Worm (Caenorhabditis elegans) whole organism, young adult: ENCODE measurements around the gene Y55F3BR.2.
A peak's percentile ranks its signal among the peaks of the same experiment; 100 is the strongest.

ENCODE experiments used
- B0261.1 ChIP-seq: sonication (generic microtip); optimal IDR thresholded peaks from 2 replicates; lab custom pipeline; 2016; ENCODE audit warnings: mild to moderate bottlenecking, missing genetic modification characterization, moderate library complexity, missing compliant biosample characterization
- F22D6.2 ChIP-seq: sonication (generic microtip); optimal IDR thresholded peaks from 2 replicates; lab custom pipeline; 2016; ENCODE audit warnings: mild to moderate bottlenecking, missing genetic modification characterization, missing compliant biosample characterization
- F33H1.4 ChIP-seq: fragments of 200-800 bp; sonication (Bioruptor generic); IDR thresholded peaks from 2 replicates; pipeline ENCODE4 v1.3.6; 2022; ENCODE audit warnings: missing genetic modification reagents, missing genetic modification characterization, missing compliant biosample characterization
- F37B4.10 ChIP-seq: fragments of 200-800 bp; sonication (Bioruptor generic); IDR thresholded peaks from 2 replicates; pipeline ENCODE4 v1.3.6; 2022; ENCODE audit warnings: missing genetic modification characterization, missing compliant biosample characterization
- F49E8.2 ChIP-seq: sonication (generic microtip); optimal IDR thresholded peaks from 3 replicates; lab custom pipeline; 2017; ENCODE audit warnings: missing genetic modification characterization, mild to moderate bottlenecking, missing compliant biosample characterization, antibody characterized with exemption, moderate library complexity; ENCODE audit not compliant: insufficient read depth
- K11D2.4 ChIP-seq: fragments of 200-800 bp; sonication (Bioruptor generic); IDR thresholded peaks from 2 replicates; pipeline ENCODE4 v1.3.6; 2022; ENCODE audit warnings: missing genetic modification reagents, missing genetic modification characterization, missing compliant biosample characterization
- attf-3 ChIP-seq: fragments of 200-800 bp; sonication (Bioruptor generic); conservative IDR thresholded peaks from 2 replicates; pipeline ENCODE4 v1.3.6; 2022; ENCODE audit warnings: missing genetic modification reagents, missing genetic modification characterization, missing compliant biosample characterization
- cebp-1 ChIP-seq, 2 experiments: fragments of 200-800 bp in 1 of 2; sonication (Bioruptor generic) in 1 of 2; sonication (generic microtip) in 1 of 2; IDR thresholded peaks in 1 of 2; optimal IDR thresholded peaks in 1 of 2; 2 replicates each; pipeline versions ENCODE4 v1.3.6 to Lab custom; 2017 to 2022; ENCODE audit warnings: missing compliant biosample characterization in 2 of 2, missing genetic modification characterization in 2 of 2, mild to moderate bottlenecking in 1 of 2, missing genetic modification reagents in 1 of 2, moderate library complexity in 1 of 2
- cebp-2 ChIP-seq: fragments of 200-800 bp; sonication (Bioruptor generic); IDR thresholded peaks from 2 replicates; pipeline ENCODE4 v1.3.6; 2022; ENCODE audit warnings: missing genetic modification characterization, missing compliant biosample characterization
- ceh-100 ChIP-seq: fragments of 200-800 bp; sonication (Bioruptor generic); IDR thresholded peaks from 2 replicates; pipeline ENCODE4 v1.3.6; 2022; ENCODE audit warnings: missing genetic modification reagents, missing genetic modification characterization, missing compliant biosample characterization
- ceh-40 ChIP-seq: fragments of 200-800 bp; sonication (Bioruptor generic); IDR thresholded peaks from 2 replicates; pipeline ENCODE4 v1.3.6; 2022; ENCODE audit warnings: missing genetic modification characterization, missing compliant biosample characterization
- ceh-58 ChIP-seq: fragments of 200-800 bp; sonication (Bioruptor generic); IDR thresholded peaks from 2 replicates; pipeline ENCODE4 v1.3.6; 2022; ENCODE audit warnings: missing genetic modification characterization, missing compliant biosample characterization
- chd-7 ChIP-seq: sonication (generic microtip); optimal IDR thresholded peaks from 2 replicates; lab custom pipeline; 2016; ENCODE audit warnings: mild to moderate bottlenecking, missing genetic modification characterization, moderate library complexity, missing compliant biosample characterization
- dox-1 ChIP-seq: fragments of 200-800 bp; sonication (Bioruptor generic); IDR thresholded peaks from 2 replicates; pipeline ENCODE4 v1.3.6; 2022; ENCODE audit warnings: missing genetic modification reagents, missing genetic modification characterization, missing compliant biosample characterization
- egl-44 ChIP-seq: fragments of 200-800 bp; sonication (Bioruptor generic); IDR thresholded peaks from 2 replicates; pipeline ENCODE4 v1.3.6; 2022; ENCODE audit warnings: missing genetic modification reagents, missing genetic modification characterization, missing compliant biosample characterization
- egrh-3 ChIP-seq: fragments of 200-800 bp; sonication (Bioruptor generic); IDR thresholded peaks from 2 replicates; pipeline ENCODE4 v1.3.6; 2022; ENCODE audit warnings: missing genetic modification reagents, missing genetic modification characterization, missing compliant biosample characterization
- him-1 ChIP-seq: sonication (generic microtip); optimal IDR thresholded peaks from 2 replicates; lab custom pipeline; 2016; ENCODE audit warnings: missing genotype, missing genetic modification reagents, missing genetic modification characterization, missing compliant biosample characterization
- hmg-1.2 ChIP-seq: fragments of 200-800 bp; sonication (Bioruptor generic); IDR thresholded peaks from 2 replicates; pipeline ENCODE4 v1.3.6; 2022; ENCODE audit warnings: missing genetic modification reagents, missing genetic modification characterization, missing compliant biosample characterization
- lag-1 ChIP-seq: fragments of 200-800 bp; sonication (Bioruptor generic); IDR thresholded peaks from 2 replicates; pipeline ENCODE4 v1.3.6; 2022; ENCODE audit warnings: missing genetic modification reagents, missing genetic modification characterization, missing compliant biosample characterization
- lin-26 ChIP-seq: fragments of 200-800 bp; sonication (Bioruptor generic); IDR thresholded peaks from 2 replicates; pipeline ENCODE4 v1.3.6; 2022; ENCODE audit warnings: missing genetic modification reagents, missing genetic modification characterization, missing compliant biosample characterization
- lin-54 ChIP-seq: fragments of 200-800 bp; sonication (Bioruptor generic); optimal IDR thresholded peaks from 2 replicates; lab custom pipeline; 2018; ENCODE audit warnings: mild to moderate bottlenecking, missing genetic modification characterization, missing compliant biosample characterization
- mcd-1 ChIP-seq: fragments of 200-800 bp; sonication (Bioruptor generic); IDR thresholded peaks from 2 replicates; pipeline ENCODE4 v1.3.6; 2022; ENCODE audit warnings: missing genetic modification reagents, missing genetic modification characterization, missing compliant biosample characterization
- mel-28 ChIP-seq: sonication (generic microtip); optimal IDR thresholded peaks from 2 replicates; lab custom pipeline; 2016; ENCODE audit warnings: borderline replicate concordance, mild to moderate bottlenecking, missing genetic modification characterization, missing compliant biosample characterization
- mxl-1 ChIP-seq: sonication (generic microtip); optimal IDR thresholded peaks from 2 replicates; lab custom pipeline; 2016; ENCODE audit warnings: missing genetic modification characterization, missing compliant biosample characterization
- pbrm-1 ChIP-seq: fragments of 200-800 bp; sonication (Bioruptor generic); IDR thresholded peaks from 2 replicates; pipeline ENCODE4 v1.3.6; 2022; ENCODE audit warnings: missing genetic modification reagents, missing genetic modification characterization, missing compliant biosample characterization
- rcor-1 ChIP-seq: fragments of 200-800 bp; sonication (Bioruptor generic); IDR thresholded peaks from 2 replicates; pipeline ENCODE4 v1.3.6; 2022; ENCODE audit warnings: missing genetic modification reagents, missing genetic modification characterization, missing compliant biosample characterization
- repo-1 ChIP-seq: sonication (generic microtip); optimal IDR thresholded peaks from 2 replicates; lab custom pipeline; 2017; ENCODE audit warnings: mild to moderate bottlenecking, missing genetic modification characterization, missing compliant biosample characterization
- rpc-1 ChIP-seq, 2 experiments: fragments of 150-350 bp in 1 of 2; sonication (generic microtip) in 1 of 2; optimal IDR thresholded peaks; 2 replicates each; lab custom pipeline; 2014 to 2018; ENCODE audit warnings: missing biosample characterization in 1 of 2, missing genetic modification characterization in 1 of 2, missing genetic modification reagents in 1 of 2, missing genotype in 1 of 2
- snpc-4 ChIP-seq, 5 experiments: fragments of 150-350 bp in 1 of 5; sonication (generic microtip) in 4 of 5; optimal IDR thresholded peaks; 2 replicates each; lab custom pipeline; 2014 to 2018; ENCODE audit warnings: missing genetic modification characterization in 5 of 5, missing biosample characterization in 3 of 5, antibody characterized with exemption in 2 of 5, mild to moderate bottlenecking in 2 of 5, missing compliant biosample characterization in 2 of 5, missing genotype in 2 of 5, moderate library complexity in 2 of 5, missing genetic modification reagents in 1 of 5
- tbp1 ChIP-seq: fragments of 200-800 bp; sonication (Bioruptor generic); optimal IDR thresholded peaks from 2 replicates; lab custom pipeline; 2018; ENCODE audit warnings: mild to moderate bottlenecking, missing genetic modification characterization, missing compliant biosample characterization
- tlf-1 ChIP-seq: fragments of 200-800 bp; sonication (Bioruptor generic); optimal IDR thresholded peaks from 2 replicates; lab custom pipeline; 2018; ENCODE audit warnings: mild to moderate bottlenecking, missing genetic modification characterization, missing compliant biosample characterization
- zfh-2 ChIP-seq: fragments of 200-800 bp; sonication (Bioruptor generic); conservative IDR thresholded peaks from 2 replicates; pipeline ENCODE4 v1.3.6; 2022; ENCODE audit warnings: missing genetic modification reagents, missing genetic modification characterization, missing compliant biosample characterization
- ztf-18 ChIP-seq: sonication (generic microtip); optimal IDR thresholded peaks from 2 replicates; lab custom pipeline; 2016; ENCODE audit warnings: missing genotype, mild to moderate bottlenecking, missing genetic modification characterization, missing compliant biosample characterization
- ztf-6 ChIP-seq: fragments of 200-800 bp; sonication (Bioruptor generic); IDR thresholded peaks from 2 replicates; pipeline ENCODE4 v1.3.6; 2022; ENCODE audit warnings: missing genetic modification reagents, missing genetic modification characterization, missing compliant biosample characterization

The Y55F3BR.2 gene

ce11 chrIV:858630-859029, at the start of gene Y55F3BR.2:
Y55F3BR.2 (plus strand) TSS chrIV:858930.
- TF ChIP-seq tlf-1 (GFP tag; lab: Kevin White, UChicago), result no peak

ce11 chrIV:813341-813740, 45.4 kb upstream of the Y55F3BR.2 start:
- TF ChIP-seq egl-44 (GFP tag; lab: Robert Waterston, UW) (peak; percentile 48; the same call in 1 of the 2 replicates), F33H1.4 (GFP tag; lab: Robert Waterston, UW) (0 out of 2 replicates have a peak, but pooled peaks have one; percentile 16), cebp-1 (GFP tag; IDR thresholded peaks at IDR 0.05; lab: Robert Waterston, UW) (peak; percentile 30; the same call in 1 of the 2 replicates), cebp-1 (tag; optimal IDR thresholded peaks at IDR 0.05; lab: Kevin White, UChicago) (peak; percentile 24), rcor-1 (peak; percentile 66; the same call in 1 of the 2 replicates), lag-1 (0 out of 2 replicates have a peak, but pooled peaks have one; percentile 28), ztf-18 (tag; lab: Kevin White, UChicago) (peak; percentile 74), ceh-100 (GFP tag; lab: Robert Waterston, UW) (peak; percentile 67), egrh-3 (peak; percentile 37; the same call in 1 of the 2 replicates), F37B4.10 (GFP tag; lab: Robert Waterston, UW) (0 out of 2 replicates have a peak, but pooled peaks have one; percentile 36), mcd-1 (GFP tag; lab: Robert Waterston, UW) (peak; percentile 89), pbrm-1 (GFP tag; lab: Robert Waterston, UW) (peak; percentile 21; the same call in 1 of the 2 replicates), dox-1 (GFP tag; lab: Robert Waterston, UW) (peak; percentile 74), lin-26 (0 out of 2 replicates have a peak, but pooled peaks have one; percentile 23), zfh-2 (GFP tag; lab: Robert Waterston, UW) (peak; percentile 55), K11D2.4 (peak; percentile 66), hmg-1.2 (peak; percentile 93)
- TF ChIP-seq, all 124 proteins: peak for 16; not testable (repeated sequence) for 108

ce11 chrIV:817879-818278, 40.9 kb upstream of the Y55F3BR.2 start:
- TF ChIP-seq ceh-40 (GFP tag; lab: Robert Waterston, UW), result no peak
- no peak for TF ChIP-seq ceh-100 (GFP tag; lab: Robert Waterston, UW)
- no peak for TF ChIP-seq egl-44 (GFP tag; lab: Robert Waterston, UW)
- TF ChIP-seq tbp1 (GFP tag; lab: Kevin White, UChicago), result peak; percentile 64
- no peak for TF ChIP-seq ztf-6 (GFP tag; lab: Robert Waterston, UW)
- no peak for TF ChIP-seq lin-54
- TF ChIP-seq B0261.1 (tag; lab: Kevin White, UChicago), result peak; percentile 43
- TF ChIP-seq repo-1 (tag; lab: Kevin White, UChicago), result no peak
- TF ChIP-seq him-1 (tag; lab: Kevin White, UChicago), result no peak
- TF ChIP-seq cebp-2 (GFP tag; lab: Robert Waterston, UW), result no peak
- TF ChIP-seq ceh-58 (GFP tag; lab: Robert Waterston, UW), result no peak
- TF ChIP-seq chd-7, result no peak
- no peak for TF ChIP-seq dox-1 (GFP tag; lab: Robert Waterston, UW)
- no peak for TF ChIP-seq mel-28 (tag; lab: Kevin White, UChicago)
- no peak for TF ChIP-seq snpc-4 (GFP tag; optimal IDR thresholded peaks at IDR 0.05; lab: Kevin White, UChicago)
- TF ChIP-seq snpc-4 (tag; optimal IDR thresholded peaks at IDR 0.05; lab: Kevin White, UChicago), result peak in 1 of 4 experiments; percentile 35
- TF ChIP-seq mcd-1 (GFP tag; lab: Robert Waterston, UW), result no peak
- no peak for TF ChIP-seq attf-3 (GFP tag; lab: Robert Waterston, UW)
- TF ChIP-seq rpc-1 (optimal IDR thresholded peaks at IDR 0.05; lab: Kevin White, UChicago), result peak; percentile 18
- TF ChIP-seq rpc-1 (tag; optimal IDR thresholded peaks at IDR 0.05; lab: Kevin White, UChicago), result peak; percentile 29
- TF ChIP-seq F22D6.2, result no peak
- no peak for TF ChIP-seq tlf-1 (GFP tag; lab: Kevin White, UChicago)
- no peak for TF ChIP-seq mxl-1 (tag; lab: Kevin White, UChicago)
- TF ChIP-seq F49E8.2 (tag; lab: Kevin White, UChicago), result no peak
